Worm (Caenorhabditis elegans): ENCODE results near the gene nlp-21.

DNA sequence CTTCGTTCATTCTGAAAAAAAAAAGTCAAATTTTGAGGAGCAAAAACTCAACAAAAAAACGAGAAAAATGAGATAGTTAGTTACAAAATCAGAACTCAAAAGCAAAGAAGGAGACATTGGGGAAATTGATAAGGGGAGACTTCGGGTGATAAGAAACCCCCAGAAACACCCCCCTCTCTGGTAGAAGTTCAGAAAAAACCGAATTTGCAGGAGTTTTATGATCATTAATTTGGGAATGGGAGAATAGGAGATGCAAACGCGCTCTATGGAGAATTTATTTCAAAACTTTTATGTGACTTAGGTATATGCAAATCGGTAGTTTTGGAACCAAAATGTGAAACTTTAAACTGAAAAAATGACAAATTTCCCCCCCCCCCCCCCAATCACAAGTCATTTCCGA lies 49.5 kb upstream of the nlp-21 start, which contains the start of gene sbp-1:
- no peak for TF ChIP-seq jun-1 (tag; optimal IDR thresholded peaks at IDR 0.05)
- no peak for TF ChIP-seq pqm-1 (tag; optimal IDR thresholded peaks at IDR 0.05)
- no peak for TF ChIP-seq ceh-63 (GFP tag; optimal IDR thresholded peaks at IDR 0.05)
- TF ChIP-seq unc-130 (tag; optimal IDR thresholded peaks at IDR 0.05) = no peak
- no peak for TF ChIP-seq egl-13 (tag; optimal IDR thresholded peaks at IDR 0.05)
- TF ChIP-seq sptf-1 (tag; optimal IDR thresholded peaks at IDR 0.05) = no peak
- no peak for TF ChIP-seq nhr-237 (tag; optimal IDR thresholded peaks at IDR 0.05)
- TF ChIP-seq efl-3 (GFP tag; optimal IDR thresholded peaks at IDR 0.05) = no peak
- no peak for TF ChIP-seq mep-1 (tag; optimal IDR thresholded peaks at IDR 0.05)

Data from whole organism, L1 larva.